Worm (Caenorhabditis elegans): ENCODE data around the gene nnt-1.

DNA sequence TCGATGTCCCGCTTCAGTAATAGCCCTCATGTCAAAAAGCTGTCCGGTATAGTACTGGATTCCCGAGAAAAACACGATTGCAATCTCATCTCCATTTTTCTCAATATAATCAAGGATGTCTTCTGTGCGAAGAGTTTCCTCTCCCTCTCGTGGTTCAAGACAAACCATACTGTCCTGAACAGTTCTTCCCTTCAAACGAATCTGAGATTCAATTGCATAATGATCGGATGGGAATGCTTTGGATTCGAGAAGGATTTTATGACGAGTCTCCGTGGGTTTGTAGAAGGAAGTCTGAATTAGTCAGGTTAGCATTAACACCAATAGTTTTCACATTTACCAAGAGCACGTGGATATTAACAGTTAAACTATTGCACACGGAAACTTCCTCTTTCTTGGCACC is 14.1 kb upstream of the nnt-1 start:
- TF ChIP-seq unc-98 (GFP tag; IDR thresholded peaks at IDR 0.05), result no peak
- no peak for TF ChIP-seq unc-130 (tag; optimal IDR thresholded peaks at IDR 0.05)
- no peak for TF ChIP-seq ama-1 (optimal IDR thresholded peaks at IDR 0.05)
- no peak for TF ChIP-seq snpc-4 (tag; optimal IDR thresholded peaks at IDR 0.05)
- no peak for TF ChIP-seq lir-3 (tag; optimal IDR thresholded peaks at IDR 0.05; ENCODE audit: poor library complexity)
